Worm (Caenorhabditis elegans) whole organism, L1 larva: ENCODE data around the gene F59E11.6.
A peak's percentile ranks its signal among the peaks of the same experiment; 100 is the strongest.

Experiments
- C16A3.4 ChIP-seq: fragments of 150-350 bp; optimal IDR thresholded peaks from 2 replicates; lab custom pipeline; 2014; ENCODE audit warnings: missing biosample characterization, missing genetic modification characterization
- C34B4.2 ChIP-seq: sonication (generic microtip); optimal IDR thresholded peaks from 2 replicates; lab custom pipeline; 2017; ENCODE audit warnings: mild to moderate bottlenecking, missing genetic modification characterization, missing compliant biosample characterization
- Y116A8C.19 ChIP-seq: sonication (generic microtip); optimal IDR thresholded peaks from 2 replicates; lab custom pipeline; 2016; ENCODE audit warnings: missing compliant biosample characterization, missing genetic modification characterization, borderline replicate concordance
- aly-2 ChIP-seq: fragments of 150-350 bp; optimal IDR thresholded peaks from 2 replicates; lab custom pipeline; 2014; ENCODE audit warnings: missing biosample characterization, missing genetic modification characterization
- blmp-1 ChIP-seq: fragments of 150-350 bp; optimal IDR thresholded peaks from 2 replicates; lab custom pipeline; 2014; ENCODE audit warnings: missing biosample characterization, missing genetic modification characterization
- ceh-63 ChIP-seq: fragments of 200-800 bp; sonication (Bioruptor generic); optimal IDR thresholded peaks from 2 replicates; lab custom pipeline; 2018; ENCODE audit warnings: mild to moderate bottlenecking, missing genetic modification characterization, missing compliant biosample characterization
- ces-1 ChIP-seq: fragments of 150-350 bp; optimal IDR thresholded peaks from 2 replicates; lab custom pipeline; 2014; ENCODE audit warnings: missing biosample characterization, missing genetic modification reagents, missing genetic modification characterization
- dpl-1 ChIP-seq, 3 experiments: fragments of 150-350 bp in 2 of 3; sonication (generic microtip) in 1 of 3; optimal IDR thresholded peaks; 2 replicates each; lab custom pipeline; 2014 to 2017; ENCODE audit warnings: missing biosample characterization in 3 of 3, missing genetic modification characterization in 3 of 3, missing genetic modification reagents in 3 of 3
- dsc-1 ChIP-seq: sonication (generic microtip); optimal IDR thresholded peaks from 2 replicates; lab custom pipeline; 2016; ENCODE audit warnings: mild to moderate bottlenecking, missing genetic modification characterization, missing compliant biosample characterization
- efl-1 ChIP-seq, 4 experiments: fragments of 150-350 bp; optimal IDR thresholded peaks in 3 of 4; peaks in 1 of 4; 1 replicate in 1 of 4; 2 replicates in 3 of 4; lab custom pipeline; 2014; ENCODE audit warnings: missing biosample characterization in 2 of 4, missing genetic modification characterization in 2 of 4, missing genetic modification reagents in 2 of 4
- egl-13 ChIP-seq: sonication (generic microtip); optimal IDR thresholded peaks from 2 replicates; lab custom pipeline; 2016; ENCODE audit warnings: missing genotype, missing genetic modification reagents, missing genetic modification characterization, missing compliant biosample characterization
- egl-27 ChIP-seq, 2 experiments: fragments of 150-350 bp in 1 of 2; sonication (generic microtip); optimal IDR thresholded peaks; 3 replicates each; lab custom pipeline; 2017 to 2018; ENCODE audit warnings: missing biosample characterization in 2 of 2, missing genetic modification characterization in 2 of 2, missing genetic modification reagents in 2 of 2
- elt-3 ChIP-seq, 6 experiments: fragments of 150-350 bp in 1 of 6; sonication (generic microtip); optimal IDR thresholded peaks; 2 replicates each; lab custom pipeline; 2017 to 2018; ENCODE audit warnings: missing biosample characterization in 6 of 6, missing genetic modification characterization in 6 of 6, inconsistent platforms in 1 of 6
- ets-5 ChIP-seq: fragments of 200-800 bp; sonication (Bioruptor generic); IDR thresholded peaks from 2 replicates; pipeline ENCODE4 v1.3.6; 2022; ENCODE audit warnings: missing genetic modification characterization, missing compliant biosample characterization
- fkh-10 ChIP-seq: sonication (generic microtip); optimal IDR thresholded peaks from 2 replicates; lab custom pipeline; 2017; ENCODE audit warnings: missing biosample characterization, missing genetic modification reagents, missing genetic modification characterization
- fos-1 ChIP-seq: fragments of 150-350 bp; optimal IDR thresholded peaks from 2 replicates; lab custom pipeline; 2014; ENCODE audit warnings: missing biosample characterization, missing genetic modification characterization
- grh-1 ChIP-seq: fragments of 200-800 bp; sonication (Bioruptor generic); IDR thresholded peaks from 2 replicates; pipeline ENCODE4 v1.3.6; 2022; ENCODE audit warnings: missing genetic modification reagents, missing genetic modification characterization, missing compliant biosample characterization
- isw-1 ChIP-seq: fragments of 200-800 bp; sonication (Bioruptor generic); IDR thresholded peaks from 2 replicates; pipeline ENCODE4 v1.3.6; 2022; ENCODE audit warnings: missing genetic modification characterization, missing compliant biosample characterization
- mab-9 ChIP-seq: fragments of 200-800 bp; sonication (Bioruptor generic); IDR thresholded peaks from 2 replicates; pipeline ENCODE4 v1.3.6; 2022; ENCODE audit warnings: missing genetic modification reagents, missing genetic modification characterization, missing compliant biosample characterization
- mdl-1 ChIP-seq, 2 experiments: fragments of 150-350 bp; optimal IDR thresholded peaks; 2 replicates each; lab custom pipeline; 2014 to 2017; ENCODE audit warnings: missing biosample characterization in 2 of 2, missing genetic modification characterization in 2 of 2, inconsistent platforms in 1 of 2
- mep-1 ChIP-seq: fragments of 150-350 bp; optimal IDR thresholded peaks from 2 replicates; lab custom pipeline; 2014; ENCODE audit warnings: missing biosample characterization, missing genetic modification characterization
- nhr-12 ChIP-seq: sonication (generic microtip); optimal IDR thresholded peaks from 2 replicates; lab custom pipeline; 2017; ENCODE audit warnings: missing biosample characterization, missing genetic modification characterization
- nhr-20 ChIP-seq: sonication (generic microtip); optimal IDR thresholded peaks from 2 replicates; lab custom pipeline; 2016; ENCODE audit warnings: mild to moderate bottlenecking, missing genetic modification characterization, missing compliant biosample characterization
- nhr-28 ChIP-seq: fragments of 150-350 bp; optimal IDR thresholded peaks from 2 replicates; lab custom pipeline; 2014; ENCODE audit warnings: missing biosample characterization, missing genetic modification characterization
- nhr-47 ChIP-seq: sonication (generic microtip); optimal IDR thresholded peaks from 2 replicates; lab custom pipeline; 2016; ENCODE audit warnings: mild to moderate bottlenecking, missing genetic modification characterization, moderate library complexity, missing compliant biosample characterization
- nhr-84 ChIP-seq: sonication (generic microtip); optimal IDR thresholded peaks from 2 replicates; lab custom pipeline; 2017; ENCODE audit warnings: missing biosample characterization, missing genetic modification characterization
- nhr-85 ChIP-seq: sonication (generic microtip); peaks from one replicate; lab custom pipeline; 2016; ENCODE audit warnings: missing genetic modification characterization, inconsistent platforms, missing compliant biosample characterization
- nhr-90 ChIP-seq: sonication (generic microtip); optimal IDR thresholded peaks from 2 replicates; lab custom pipeline; 2016; ENCODE audit warnings: mild to moderate bottlenecking, missing genetic modification characterization, missing compliant biosample characterization; ENCODE audit not compliant: poor library complexity
- pag-3 ChIP-seq: sonication (generic microtip); optimal IDR thresholded peaks from 2 replicates; lab custom pipeline; 2017; ENCODE audit warnings: missing genetic modification characterization, mild to moderate bottlenecking, missing compliant biosample characterization, antibody characterized with exemption, borderline replicate concordance; ENCODE audit not compliant: insufficient read depth
- pax-3 ChIP-seq: fragments of 200-800 bp; sonication (Bioruptor generic); optimal IDR thresholded peaks from 2 replicates; lab custom pipeline; 2018; ENCODE audit warnings: mild to moderate bottlenecking, missing genetic modification characterization, moderate library complexity, missing compliant biosample characterization
- pqm-1 ChIP-seq: sonication (generic microtip); optimal IDR thresholded peaks from 3 replicates; lab custom pipeline; 2017; ENCODE audit warnings: missing biosample characterization, missing genetic modification characterization
- rnt-1 ChIP-seq: sonication (generic microtip); optimal IDR thresholded peaks from 2 replicates; lab custom pipeline; 2016; ENCODE audit warnings: mild to moderate bottlenecking, missing genetic modification characterization, moderate library complexity, missing compliant biosample characterization
- skn-1 ChIP-seq: fragments of 150-350 bp; optimal IDR thresholded peaks from 2 replicates; lab custom pipeline; 2014; ENCODE audit warnings: missing biosample characterization, missing genetic modification characterization
- sptf-1 ChIP-seq: fragments of 150-350 bp; optimal IDR thresholded peaks from 2 replicates; lab custom pipeline; 2014; ENCODE audit warnings: missing biosample characterization, missing genetic modification characterization
- swsn-7 ChIP-seq: sonication (generic microtip); optimal IDR thresholded peaks from 2 replicates; lab custom pipeline; 2016; ENCODE audit warnings: missing genetic modification characterization, missing compliant biosample characterization
- tbx-2 ChIP-seq: sonication (generic microtip); optimal IDR thresholded peaks from 2 replicates; lab custom pipeline; 2016; ENCODE audit warnings: missing genetic modification characterization, missing compliant biosample characterization
- xbp-1 ChIP-seq: sonication (generic microtip); optimal IDR thresholded peaks from 2 replicates; lab custom pipeline; 2016; ENCODE audit warnings: missing genetic modification characterization, missing compliant biosample characterization
- zip-4 ChIP-seq: fragments of 200-800 bp; sonication (Bioruptor generic); optimal IDR thresholded peaks from 2 replicates; lab custom pipeline; 2018; ENCODE audit warnings: mild to moderate bottlenecking, missing genetic modification characterization, moderate library complexity, missing compliant biosample characterization

Gene F59E11.6

DNA sequence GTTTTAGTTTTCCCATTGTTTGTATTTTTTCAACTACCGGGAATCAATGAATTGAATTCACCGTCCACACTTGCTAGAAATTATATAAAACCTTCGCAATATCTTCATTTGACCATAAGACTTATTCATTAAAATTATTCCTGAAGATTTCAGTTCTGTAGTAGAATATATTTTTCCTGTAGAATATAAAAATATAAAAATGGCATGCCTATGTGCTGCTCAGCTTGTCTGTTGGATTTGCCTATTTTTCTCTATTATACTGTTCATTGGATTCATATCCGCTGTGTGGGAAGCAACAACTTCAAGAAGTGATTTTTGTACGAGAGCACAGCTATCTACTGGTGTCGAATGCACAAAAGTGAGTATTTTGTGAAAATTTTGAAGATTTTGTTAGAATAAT lies at the start of gene F59E11.6:
Gene F59E11.6, plus strand, starts transcription at position 111 of the 400 bp plus-strand sequence.
- TF ChIP-seq nhr-85 (tag; lab: Kevin White, UChicago) (peak; percentile 53), dpl-1 (GFP tag; optimal IDR thresholded peaks at IDR 0.05; lab: Kevin White, UChicago) (no peak)

DNA sequence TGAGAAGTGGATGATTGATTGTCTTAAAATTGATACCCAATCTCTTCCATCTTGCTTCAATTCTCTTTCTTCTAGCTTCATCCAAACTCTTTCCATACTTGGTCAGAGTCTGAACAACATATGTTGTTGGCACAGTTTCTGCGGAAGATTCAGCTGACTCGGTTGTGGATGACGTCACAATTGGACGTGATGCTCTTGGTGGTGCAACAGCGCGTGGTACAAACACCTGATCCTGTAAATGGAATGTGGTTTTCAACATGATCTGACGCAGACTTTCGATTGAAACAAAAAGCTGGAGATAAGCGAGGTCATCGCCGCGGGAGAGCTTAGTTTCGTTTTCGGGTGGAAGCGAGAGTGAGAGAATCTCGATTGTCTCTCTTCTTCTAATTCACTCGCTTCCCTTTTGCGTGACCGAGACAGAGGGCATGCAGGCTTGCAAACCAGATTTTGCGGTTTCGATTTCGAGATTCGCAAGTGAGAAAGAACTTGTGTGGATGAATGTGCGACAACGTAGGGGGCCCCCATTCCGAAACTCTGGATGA lies 49.1 kb upstream of the F59E11.6 start:
- peak; percentile 99 for TF ChIP-seq blmp-1 (tag; lab: Kevin White, UChicago)
- TF ChIP-seq C34B4.2 = no peak
- TF ChIP-seq efl-1 (optimal IDR thresholded peaks at IDR 0.05; lab: Kevin White, UChicago) = no peak
- TF ChIP-seq efl-1 (GFP tag; optimal IDR thresholded peaks at IDR 0.05 in 1 of 2; lab: Kevin White, UChicago) = peak in 1 of 2 experiments; percentile 68
- TF ChIP-seq, all 84 proteins: peak for 2

DNA sequence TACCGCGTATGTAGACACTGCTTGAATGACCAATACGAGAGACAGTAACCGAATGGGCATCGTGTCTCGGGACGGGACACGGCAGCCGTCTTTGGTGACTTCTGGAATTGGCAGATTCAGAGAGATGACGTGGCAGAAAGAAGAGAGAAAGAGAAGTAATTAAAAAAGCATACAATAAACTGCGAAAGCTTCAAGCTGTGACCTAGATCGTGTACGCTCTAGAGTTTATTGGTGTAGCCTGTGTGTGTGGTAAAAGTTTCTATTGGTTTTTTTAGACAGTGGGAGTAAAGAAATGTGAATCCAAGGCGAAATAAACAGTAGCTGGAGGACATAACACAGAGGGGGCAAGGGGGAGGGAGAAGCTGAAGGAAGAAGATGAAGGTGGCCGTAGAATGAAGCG lies 47.6 kb upstream of the F59E11.6 start, which contains the start of gene T19A5.3:
Gene T19A5.3, minus strand, starts transcription at position 101 of the 400 bp plus-strand sequence.
- no peak for TF ChIP-seq grh-1
- TF ChIP-seq fos-1 (tag; lab: Kevin White, UChicago) = no peak
- no peak for TF ChIP-seq swsn-7
- no peak for TF ChIP-seq mdl-1 (tag; optimal IDR thresholded peaks at IDR 0.05; lab: Kevin White, UChicago)
- TF ChIP-seq mab-9 (GFP tag; lab: Robert Waterston, UW) = no peak
- TF ChIP-seq nhr-84 (tag; lab: Kevin White, UChicago) = no peak
- no peak for TF ChIP-seq zip-4 (GFP tag; lab: Kevin White, UChicago)
- no peak for TF ChIP-seq fkh-10 (GFP tag; lab: Kevin White, UChicago)
- no peak for TF ChIP-seq aly-2 (tag; lab: Kevin White, UChicago)
- TF ChIP-seq ceh-63 (GFP tag; lab: Kevin White, UChicago) = no peak
- TF ChIP-seq rnt-1 (tag; lab: Kevin White, UChicago) = no peak
- no peak for TF ChIP-seq xbp-1 (tag; lab: Kevin White, UChicago)
- no peak for TF ChIP-seq pag-3 (tag; lab: Kevin White, UChicago)
- TF ChIP-seq Y116A8C.19 (tag; lab: Kevin White, UChicago) = no peak
- TF ChIP-seq mep-1 (tag; lab: Kevin White, UChicago) = no peak
- TF ChIP-seq skn-1 (tag; lab: Kevin White, UChicago) = no peak
- TF ChIP-seq ces-1 (GFP tag; lab: Kevin White, UChicago) = no peak
- no peak for TF ChIP-seq tbx-2 (tag; lab: Kevin White, UChicago)

DNA sequence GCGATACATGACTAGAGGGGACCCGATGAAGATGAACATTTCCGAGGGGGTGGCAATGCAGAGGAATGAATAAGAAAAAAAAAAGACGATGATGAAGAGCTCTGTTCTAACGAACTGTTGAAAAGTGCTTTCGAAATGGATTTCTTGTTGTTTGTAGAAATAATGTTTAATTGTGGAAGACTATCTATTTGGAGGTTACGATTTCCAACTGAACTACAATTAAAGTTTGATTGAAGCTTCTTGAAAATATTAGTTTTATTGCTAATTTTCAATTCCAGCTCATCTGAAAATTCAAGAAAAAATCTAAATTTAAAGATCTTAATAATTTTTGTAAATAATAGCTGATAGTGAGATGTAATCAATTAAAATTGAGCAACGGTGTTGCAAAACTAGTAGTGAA lies 47.1 kb upstream of the F59E11.6 start:
- TF ChIP-seq nhr-90 (no peak), egl-27 (tag; optimal IDR thresholded peaks at IDR 0.05; lab: Kevin White, UChicago) (no peak), dsc-1 (no peak), nhr-28 (tag; lab: Kevin White, UChicago) (no peak), pqm-1 (no peak), elt-3 (tag; optimal IDR thresholded peaks at IDR 0.05; lab: Kevin White, UChicago) (no peak)

DNA sequence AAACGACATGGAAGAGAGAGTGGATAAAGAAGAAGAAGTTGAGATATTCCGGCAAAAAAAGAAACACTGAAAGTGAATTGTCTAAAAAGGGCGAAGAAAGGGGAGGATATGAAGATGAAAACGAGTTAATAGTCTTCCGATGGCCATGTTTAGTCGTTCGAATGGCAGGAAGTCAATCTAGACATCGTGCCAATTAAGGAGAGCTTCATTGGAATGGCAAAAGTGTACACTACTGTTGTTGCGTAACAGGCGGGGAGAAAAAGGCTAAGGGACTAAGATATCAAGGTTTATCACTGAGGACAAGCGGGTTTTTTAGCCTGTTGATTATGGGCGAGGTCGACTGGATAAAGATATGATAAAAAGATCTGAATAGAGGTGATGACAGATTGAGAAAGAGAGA lies 45.4 kb upstream of the F59E11.6 start:
- TF ChIP-seq blmp-1 (tag; lab: Kevin White, UChicago) (no peak), nhr-12 (tag; lab: Kevin White, UChicago) (no peak), fos-1 (tag; lab: Kevin White, UChicago) (no peak), nhr-84 (tag; lab: Kevin White, UChicago) (no peak), sptf-1 (tag; lab: Kevin White, UChicago) (no peak), nhr-47 (tag; lab: Kevin White, UChicago) (no peak), Y116A8C.19 (tag; lab: Kevin White, UChicago) (no peak), ets-5 (GFP tag; lab: Robert Waterston, UW) (no peak), egl-13 (tag; lab: Kevin White, UChicago) (no peak), C16A3.4 (tag; lab: Kevin White, UChicago) (no peak), mab-9 (GFP tag; lab: Robert Waterston, UW) (no peak), zip-4 (GFP tag; lab: Kevin White, UChicago) (no peak), dpl-1 (GFP tag; optimal IDR thresholded peaks at IDR 0.05; lab: Kevin White, UChicago) (no peak), nhr-20 (no peak), isw-1 (GFP tag; lab: Robert Waterston, UW) (no peak), nhr-85 (tag; lab: Kevin White, UChicago) (no peak), pax-3 (no peak)
